Worm (Caenorhabditis elegans) whole organism, L1 larva: Measurements from ENCODE around the gene EGAP1.5.

ENCODE experiments used
- Y116A8C.19 ChIP-seq: sonication (generic microtip); optimal IDR thresholded peaks from 2 replicates; lab custom pipeline; 2016; ENCODE audit warnings: missing compliant biosample characterization, missing genetic modification characterization, borderline replicate concordance
- aha-1 ChIP-seq: fragments of 150-350 bp; optimal IDR thresholded peaks from 2 replicates; lab custom pipeline; 2014; ENCODE audit warnings: missing biosample characterization, missing genetic modification characterization
- ama-1 ChIP-seq: fragments of 150-350 bp; optimal IDR thresholded peaks from 2 replicates; lab custom pipeline; 2014
- ces-1 ChIP-seq: fragments of 150-350 bp; optimal IDR thresholded peaks from 2 replicates; lab custom pipeline; 2014; ENCODE audit warnings: missing biosample characterization, missing genetic modification reagents, missing genetic modification characterization
- efl-1 ChIP-seq, 4 experiments: fragments of 150-350 bp; optimal IDR thresholded peaks in 3 of 4; peaks in 1 of 4; 1 replicate in 1 of 4; 2 replicates in 3 of 4; lab custom pipeline; 2014; ENCODE audit warnings: missing biosample characterization in 2 of 4, missing genetic modification characterization in 2 of 4, missing genetic modification reagents in 2 of 4
- elt-3 ChIP-seq, 6 experiments: fragments of 150-350 bp in 1 of 6; sonication (generic microtip); optimal IDR thresholded peaks; 2 replicates each; lab custom pipeline; 2017 to 2018; ENCODE audit warnings: missing biosample characterization in 6 of 6, missing genetic modification characterization in 6 of 6, inconsistent platforms in 1 of 6
- fos-1 ChIP-seq: fragments of 150-350 bp; optimal IDR thresholded peaks from 2 replicates; lab custom pipeline; 2014; ENCODE audit warnings: missing biosample characterization, missing genetic modification characterization
- lin-15B ChIP-seq: fragments of 150-350 bp; sonication (generic microtip); optimal IDR thresholded peaks from 3 replicates; lab custom pipeline; 2014; ENCODE audit warnings: missing biosample characterization, missing genetic modification characterization
- nhr-90 ChIP-seq: sonication (generic microtip); optimal IDR thresholded peaks from 2 replicates; lab custom pipeline; 2016; ENCODE audit warnings: mild to moderate bottlenecking, missing genetic modification characterization, missing compliant biosample characterization; ENCODE audit not compliant: poor library complexity
- skn-1 ChIP-seq: fragments of 150-350 bp; optimal IDR thresholded peaks from 2 replicates; lab custom pipeline; 2014; ENCODE audit warnings: missing biosample characterization, missing genetic modification characterization
- sptf-1 ChIP-seq: fragments of 150-350 bp; optimal IDR thresholded peaks from 2 replicates; lab custom pipeline; 2014; ENCODE audit warnings: missing biosample characterization, missing genetic modification characterization
- sup-37 ChIP-seq: fragments of 200-800 bp; sonication (Bioruptor generic); optimal IDR thresholded peaks from 2 replicates; lab custom pipeline; 2018; ENCODE audit warnings: mild to moderate bottlenecking, missing genetic modification characterization, missing compliant biosample characterization
- tbx-2 ChIP-seq: sonication (generic microtip); optimal IDR thresholded peaks from 2 replicates; lab custom pipeline; 2016; ENCODE audit warnings: missing genetic modification characterization, missing compliant biosample characterization
- unc-130 ChIP-seq: fragments of 150-350 bp; optimal IDR thresholded peaks from 2 replicates; lab custom pipeline; 2017; ENCODE audit warnings: missing biosample characterization, missing genetic modification characterization, inconsistent platforms

DNA sequence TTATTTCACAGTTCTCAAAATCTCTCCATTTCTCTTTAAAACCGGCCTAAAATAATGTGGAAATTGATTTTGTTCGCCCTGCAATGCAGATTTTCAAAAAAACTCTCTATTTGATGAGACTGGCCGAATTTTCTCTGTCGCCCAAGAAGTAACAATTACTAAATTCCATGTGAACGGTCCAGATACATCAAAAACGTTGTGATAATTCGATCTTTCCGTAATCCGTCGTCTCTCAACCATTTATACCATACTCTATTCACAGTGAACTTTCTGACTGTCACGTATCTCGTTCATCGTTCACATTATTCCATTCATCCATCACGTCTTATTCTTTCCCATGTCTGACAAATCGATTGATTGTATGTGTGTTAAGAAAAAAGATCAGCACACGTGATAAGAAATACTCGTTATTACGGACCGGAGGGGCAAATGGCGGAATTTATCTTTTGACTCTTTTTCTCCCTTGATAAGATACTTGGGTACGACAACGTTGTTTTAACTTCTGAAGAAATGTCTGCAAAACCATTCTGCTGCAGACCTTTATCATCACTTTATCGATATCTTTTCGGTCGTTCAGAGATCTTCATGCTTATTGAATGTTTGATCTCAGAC, 10.3 kb upstream of the EGAP1.5 start:
- TF ChIP-seq elt-3 (tag; optimal IDR thresholded peaks at IDR 0.05; lab: Kevin White, UChicago): peak; percentile 42 to 96 (median 93)
- TF ChIP-seq ama-1 (lab: Kevin White, UChicago): no peak
- TF ChIP-seq unc-130 (tag; lab: Kevin White, UChicago): no peak
- no peak for TF ChIP-seq sup-37
- no peak for TF ChIP-seq lin-15B (tag; lab: Kevin White, UChicago)
- TF ChIP-seq fos-1 (tag; lab: Kevin White, UChicago): no peak
- no peak for TF ChIP-seq sptf-1 (tag; lab: Kevin White, UChicago)
- TF ChIP-seq nhr-90 (tag; lab: Kevin White, UChicago): peak; percentile 63
- TF ChIP-seq skn-1 (tag; lab: Kevin White, UChicago): no peak
- TF ChIP-seq efl-1 (optimal IDR thresholded peaks at IDR 0.05; lab: Kevin White, UChicago): no peak
- peak in 1 of 2 experiments; percentile 92 for TF ChIP-seq efl-1 (GFP tag; optimal IDR thresholded peaks at IDR 0.05 in 1 of 2; lab: Kevin White, UChicago)
- no peak for TF ChIP-seq aha-1 (tag; lab: Kevin White, UChicago)
- no peak for TF ChIP-seq ces-1 (GFP tag; lab: Kevin White, UChicago)
- no peak for TF ChIP-seq Y116A8C.19 (tag; lab: Kevin White, UChicago)
- TF ChIP-seq tbx-2 (tag; lab: Kevin White, UChicago): peak; percentile 30
